Fruit fly (Drosophila melanogaster) whole organism, embryonic: Measurements from ENCODE around the gene CG46441.

ENCODE experiments used
- Atf3 ChIP-seq: fragments of 200-800 bp; sonication (Bioruptor generic); optimal IDR thresholded peaks from 3 replicates; lab custom pipeline; 2016; ENCODE audit warnings: missing biosample characterization, missing genetic modification characterization
- Atf6 ChIP-seq: fragments of 200-800 bp; sonication (Bioruptor generic); IDR thresholded peaks from 2 replicates; pipeline ENCODE4 v1.3.6; 2022; ENCODE audit warnings: missing biosample characterization, missing genetic modification characterization
- Bdp1 ChIP-seq: fragments of 200-800 bp; sonication (Bioruptor generic); optimal IDR thresholded peaks from 3 replicates; lab custom pipeline; 2016; ENCODE audit warnings: missing biosample characterization, missing genetic modification characterization
- CG10274 ChIP-seq: fragments of 200-800 bp; sonication (Bioruptor generic); optimal IDR thresholded peaks from 3 replicates; lab custom pipeline; 2017; ENCODE audit warnings: missing biosample characterization, mild to moderate bottlenecking, missing genetic modification characterization
- CG12219 ChIP-seq: fragments of 200-800 bp; sonication (Bioruptor generic); optimal IDR thresholded peaks from 3 replicates; lab custom pipeline; 2018; ENCODE audit warnings: missing biosample characterization, mild to moderate bottlenecking, missing genetic modification characterization
- CG32532 ChIP-seq: fragments of 200-800 bp; sonication (Bioruptor generic); IDR thresholded peaks from 2 replicates; pipeline ENCODE4 v1.3.6; 2022; ENCODE audit warnings: missing biosample characterization, missing genetic modification characterization
- CG4617 ChIP-seq: fragments of 200-800 bp; sonication (Bioruptor generic); optimal IDR thresholded peaks from 3 replicates; lab custom pipeline; 2016; ENCODE audit warnings: missing biosample characterization, missing genetic modification characterization, borderline replicate concordance
- CG6254 ChIP-seq: fragments of 200-800 bp; sonication (Bioruptor generic); optimal IDR thresholded peaks from 3 replicates; lab custom pipeline; 2017; ENCODE audit warnings: mild to moderate bottlenecking, missing biosample characterization, missing genetic modification reagents, missing genetic modification characterization
- CG6683 ChIP-seq: fragments of 200-800 bp; sonication (Bioruptor generic); optimal IDR thresholded peaks from 2 replicates; lab custom pipeline; 2017; ENCODE audit warnings: missing biosample characterization, mild to moderate bottlenecking, missing genetic modification characterization, missing genetic modification reagents
- CG6689 ChIP-seq: fragments of 200-800 bp; sonication (Bioruptor generic); IDR thresholded peaks from 2 replicates; pipeline ENCODE4 v1.3.6; 2022; ENCODE audit warnings: missing biosample characterization, missing genetic modification characterization
- CG9609 ChIP-seq: fragments of 200-800 bp; sonication (Bioruptor generic); optimal IDR thresholded peaks from 3 replicates; lab custom pipeline; 2016; ENCODE audit warnings: missing biosample characterization, missing genetic modification characterization
- CG9797 ChIP-seq: fragments of 200-800 bp; sonication (Bioruptor generic); optimal IDR thresholded peaks from 3 replicates; lab custom pipeline; 2018; ENCODE audit warnings: missing biosample characterization, mild to moderate bottlenecking, missing genetic modification characterization
- ERR ChIP-seq: fragments of 200-800 bp; sonication (Bioruptor generic); optimal IDR thresholded peaks from 2 replicates; lab custom pipeline; 2016; ENCODE audit warnings: missing biosample characterization, missing genetic modification characterization
- Elba2 ChIP-seq: fragments of 200-800 bp; sonication (Bioruptor generic); optimal IDR thresholded peaks from 3 replicates; lab custom pipeline; 2016; ENCODE audit warnings: missing biosample characterization, missing genetic modification characterization
- Fer2 ChIP-seq: fragments of 200-800 bp; sonication (Bioruptor generic); optimal IDR thresholded peaks from 2 replicates; lab custom pipeline; 2018; ENCODE audit warnings: missing biosample characterization, mild to moderate bottlenecking, missing genetic modification characterization, moderate library complexity
- HHEX ChIP-seq: fragments of 200-800 bp; sonication (Bioruptor generic); optimal IDR thresholded peaks from 3 replicates; lab custom pipeline; 2017; ENCODE audit warnings: missing biosample characterization, mild to moderate bottlenecking, missing genetic modification characterization, missing genetic modification reagents
- Hey ChIP-seq: fragments of 200-800 bp; sonication (Bioruptor generic); optimal IDR thresholded peaks from 3 replicates; lab custom pipeline; 2018; ENCODE audit warnings: missing biosample characterization, mild to moderate bottlenecking, missing genetic modification characterization
- Oaz ChIP-seq: fragments of 200-800 bp; sonication (Bioruptor generic); IDR thresholded peaks from 2 replicates; pipeline ENCODE4 v1.3.6; 2022; ENCODE audit warnings: missing biosample characterization, missing genetic modification characterization
- Opbp ChIP-seq: fragments of 200-800 bp; sonication (Bioruptor generic); IDR thresholded peaks from 3 replicates; pipeline ENCODE4 v1.3.6; 2022; ENCODE audit warnings: missing biosample characterization, missing genetic modification characterization; ENCODE audit not compliant: partially characterized antibody
- Pdp1 ChIP-seq, 2 experiments: fragments of 200-800 bp; sonication (Bioruptor generic); optimal IDR thresholded peaks; 3 replicates each; lab custom pipeline; 2016; ENCODE audit warnings: missing biosample characterization in 2 of 2, missing genetic modification characterization in 2 of 2, mild to moderate bottlenecking in 1 of 2, moderate library complexity in 1 of 2
- Rfx ChIP-seq: fragments of 200-800 bp; sonication (Bioruptor generic); IDR thresholded peaks from 2 replicates; pipeline ENCODE4 v1.3.6; 2022; ENCODE audit warnings: missing biosample characterization, missing genetic modification characterization
- Sry-β ChIP-seq: fragments of 200-800 bp; sonication (Bioruptor generic); optimal IDR thresholded peaks from 2 replicates; lab custom pipeline; 2018; ENCODE audit warnings: missing biosample characterization, mild to moderate bottlenecking, missing genetic modification characterization, moderate library complexity
- al ChIP-seq: fragments of 200-800 bp; sonication (Bioruptor generic); IDR thresholded peaks from 2 replicates; pipeline ENCODE4 v1.3.6; 2022; ENCODE audit warnings: missing biosample characterization, missing genetic modification characterization
- bab2 ChIP-seq: fragments of 200-800 bp; sonication (Bioruptor generic); optimal IDR thresholded peaks from 2 replicates; lab custom pipeline; 2016; ENCODE audit warnings: missing biosample characterization, missing genetic modification characterization
- bcd ChIP-seq: fragments of 200-800 bp; sonication (Bioruptor generic); optimal IDR thresholded peaks from 2 replicates; lab custom pipeline; 2017; ENCODE audit warnings: missing biosample characterization, mild to moderate bottlenecking, missing genetic modification characterization
- bsh ChIP-seq, 2 experiments: fragments of 200-800 bp; sonication (Bioruptor generic); optimal IDR thresholded peaks; 2 replicates each; lab custom pipeline; 2017 to 2018; ENCODE audit warnings: mild to moderate bottlenecking in 2 of 2, missing biosample characterization in 2 of 2, missing genetic modification characterization in 2 of 2, moderate library complexity in 1 of 2
- btn ChIP-seq: fragments of 200-800 bp; sonication (Bioruptor generic); optimal IDR thresholded peaks from 2 replicates; lab custom pipeline; 2016; ENCODE audit warnings: missing biosample characterization, missing genetic modification characterization
- chinmo ChIP-seq: fragments of 200-800 bp; sonication (Bioruptor generic); IDR thresholded peaks from 4 replicates; pipeline ENCODE4 v1.3.6; 2022; ENCODE audit warnings: missing biosample characterization, missing genetic modification characterization; ENCODE audit not compliant: partially characterized antibody
- chm ChIP-seq: fragments of 200-800 bp; sonication (Bioruptor generic); IDR thresholded peaks from 2 replicates; pipeline ENCODE4 v1.3.6; 2022; ENCODE audit warnings: missing biosample characterization, missing genetic modification characterization
- dpn ChIP-seq, 2 experiments: fragments of 200-800 bp; sonication (Bioruptor generic); optimal IDR thresholded peaks; 3 replicates each; lab custom pipeline; 2016; ENCODE audit warnings: missing biosample characterization in 2 of 2, missing genetic modification characterization in 2 of 2
- eve ChIP-seq, 2 experiments: fragments of >200 bp; optimal IDR thresholded peaks; 2 replicates each; lab custom pipeline; 2017; ENCODE audit warnings: missing biosample characterization in 2 of 2, missing genetic modification characterization in 2 of 2
- eyg ChIP-seq: fragments of 200-800 bp; sonication (Bioruptor generic); optimal IDR thresholded peaks from 3 replicates; lab custom pipeline; 2016; ENCODE audit warnings: missing biosample characterization, missing genetic modification characterization
- fd96Cb ChIP-seq: fragments of 200-800 bp; sonication (Bioruptor generic); optimal IDR thresholded peaks from 2 replicates; lab custom pipeline; 2018; ENCODE audit warnings: missing biosample characterization, mild to moderate bottlenecking, missing genetic modification characterization, moderate library complexity
- fu2 ChIP-seq: fragments of 200-800 bp; sonication (Bioruptor generic); optimal IDR thresholded peaks from 2 replicates; lab custom pipeline; 2016; ENCODE audit warnings: missing biosample characterization, missing genetic modification characterization
- gem ChIP-seq: fragments of 200-800 bp; sonication (Bioruptor generic); optimal IDR thresholded peaks from 2 replicates; lab custom pipeline; 2019; ENCODE audit warnings: missing biosample characterization, mild to moderate bottlenecking, missing genetic modification characterization, moderate library complexity
- klu ChIP-seq: fragments of 200-800 bp; sonication (Bioruptor generic); IDR thresholded peaks from 2 replicates; pipeline ENCODE4 v1.3.6; 2022; ENCODE audit warnings: missing biosample characterization, missing genetic modification characterization
- lab ChIP-seq: fragments of 200-800 bp; sonication (Bioruptor generic); optimal IDR thresholded peaks from 3 replicates; lab custom pipeline; 2017; ENCODE audit warnings: missing biosample characterization, missing genetic modification characterization, mild to moderate bottlenecking, moderate library complexity, missing genetic modification reagents
- nerfin-1 ChIP-seq: fragments of 200-800 bp; sonication (Bioruptor generic); optimal IDR thresholded peaks from 3 replicates; lab custom pipeline; 2019; ENCODE audit warnings: missing biosample characterization, mild to moderate bottlenecking, missing genetic modification characterization, moderate library complexity
- pb ChIP-seq: fragments of 200-800 bp; sonication (Bioruptor generic); optimal IDR thresholded peaks from 3 replicates; lab custom pipeline; 2016; ENCODE audit warnings: missing biosample characterization, missing genetic modification characterization
- pita ChIP-seq: fragments of 200-800 bp; sonication (Bioruptor generic); optimal IDR thresholded peaks from 2 replicates; lab custom pipeline; 2017; ENCODE audit warnings: missing biosample characterization, mild to moderate bottlenecking, missing genetic modification characterization
- sc ChIP-seq, 3 experiments: fragments of >200 bp in 2 of 3; fragments of 200-800 bp in 1 of 3; sonication (Bioruptor generic) in 1 of 3; optimal IDR thresholded peaks; 2 replicates in 2 of 3; 3 replicates in 1 of 3; lab custom pipeline; 2017; ENCODE audit warnings: mild to moderate bottlenecking in 1 of 3, missing biosample characterization in 1 of 3, missing genetic modification characterization in 1 of 3, missing genetic modification reagents in 1 of 3
- stc ChIP-seq: fragments of 200-800 bp; sonication (Bioruptor generic); IDR thresholded peaks from 2 replicates; pipeline ENCODE4 v1.3.6; 2022; ENCODE audit warnings: missing biosample characterization, missing genetic modification characterization
- tio ChIP-seq: fragments of 200-800 bp; sonication (Bioruptor generic); optimal IDR thresholded peaks from 2 replicates; lab custom pipeline; 2017; ENCODE audit warnings: missing biosample characterization, missing genetic modification characterization, inconsistent platforms
- ttk ChIP-seq: fragments of 200-800 bp; sonication (Bioruptor generic); IDR thresholded peaks from 2 replicates; pipeline ENCODE4 v2.1.2; 2022; ENCODE audit warnings: missing biosample characterization, missing genetic modification characterization
- tup ChIP-seq: fragments of 200-800 bp; sonication (Bioruptor generic); optimal IDR thresholded peaks from 2 replicates; lab custom pipeline; 2016; ENCODE audit warnings: missing biosample characterization, mild to moderate bottlenecking, missing genetic modification characterization, moderate library complexity
- zen ChIP-seq: fragments of 200-800 bp; sonication (Bioruptor generic); optimal IDR thresholded peaks from 3 replicates; lab custom pipeline; 2018; ENCODE audit warnings: missing biosample characterization, mild to moderate bottlenecking, missing genetic modification characterization, moderate library complexity

CG46441 gene

dm6 chr3R:20501910-20502309, at the start of gene CG46441:
Gene CG46441 (minus strand): TSS chr3R:20502010.
- TF ChIP-seq Elba2 (no peak), CG9609 (no peak), HHEX (GFP tag; lab: Kevin White, UChicago) (no peak), CG6683 (GFP tag; lab: Kevin White, UChicago) (no peak), Pdp1 (GFP tag; optimal IDR thresholded peaks at IDR 0.05; lab: Kevin White, UChicago) (no peak), Opbp (GFP tag; lab: Robert Waterston, UW) (no peak), dpn (GFP tag; optimal IDR thresholded peaks at IDR 0.05; lab: Kevin White, UChicago) (no peak), zen (tag; lab: Kevin White, UChicago) (no peak), btn (GFP tag; lab: Kevin White, UChicago) (no peak), lab (GFP tag; lab: Kevin White, UChicago) (no peak), CG32532 (GFP tag; lab: Robert Waterston, UW) (no peak), CG10274 (GFP tag; lab: Kevin White, UChicago) (no peak), Fer2 (tag; lab: Kevin White, UChicago) (no peak)

- TF ChIP-seq Atf3 (GFP tag; lab: Kevin White, UChicago): peak; percentile 0
- TF ChIP-seq bab2 (GFP tag; lab: Kevin White, UChicago): peak; percentile 58
- peak; percentile 24; the same call in 1 of the 2 replicates for TF ChIP-seq CG6689 (GFP tag; lab: Robert Waterston, UW)
- peak; percentile 59 for TF ChIP-seq Sry-β (GFP tag; lab: Kevin White, UChicago)
- TF ChIP-seq CG4617 (GFP tag; lab: Kevin White, UChicago): peak; percentile 65
- TF ChIP-seq Atf6: peak; percentile 72; the same call in 1 of the 2 replicates
- TF ChIP-seq fd96Cb (tag; lab: Kevin White, UChicago): no peak
- TF ChIP-seq chinmo (GFP tag; lab: Robert Waterston, UW): peak; percentile 98
- peak; percentile 32 for TF ChIP-seq pb (GFP tag; lab: Kevin White, UChicago)
- TF ChIP-seq Oaz (GFP tag; lab: Robert Waterston, UW): no peak
- peak; percentile 19 for TF ChIP-seq Bdp1 (GFP tag; lab: Kevin White, UChicago)
- peak; percentile 69 for TF ChIP-seq CG6254 (GFP tag; lab: Kevin White, UChicago)
- TF ChIP-seq eyg: peak; percentile 67
- no peak for TF ChIP-seq sc (optimal IDR thresholded peaks at IDR 0.05; lab: Kevin White, UChicago)
- peak; percentile 57 for TF ChIP-seq sc (GFP tag; optimal IDR thresholded peaks at IDR 0.05; lab: Kevin White, UChicago)
- TF ChIP-seq ERR (GFP tag; lab: Kevin White, UChicago): peak; percentile 65
- TF ChIP-seq pita (GFP tag; lab: Kevin White, UChicago): no peak
- peak; percentile 57 to 75 for TF ChIP-seq bsh (GFP tag; optimal IDR thresholded peaks at IDR 0.05; lab: Kevin White, UChicago)
- TF ChIP-seq Rfx (GFP tag; lab: Robert Waterston, UW): peak; percentile 42
- peak; percentile 83 for TF ChIP-seq CG12219 (GFP tag; lab: Kevin White, UChicago)
- TF ChIP-seq klu: no peak
- TF ChIP-seq fu2: peak; percentile 17
- TF ChIP-seq gem (tag; lab: Kevin White, UChicago): peak; percentile 57
- TF ChIP-seq chm (GFP tag; lab: Robert Waterston, UW): peak; percentile 85
- TF ChIP-seq ttk (GFP tag; lab: Robert Waterston, UW): no peak
- TF ChIP-seq nerfin-1 (tag; lab: Kevin White, UChicago): peak; percentile 75
- TF ChIP-seq stc (GFP tag; lab: Robert Waterston, UW): peak; percentile 69; the same call in 1 of the 2 replicates
- TF ChIP-seq eve (GFP tag; optimal IDR thresholded peaks at IDR 0.05; lab: Kevin White, UChicago): no peak
- TF ChIP-seq Hey (tag; lab: Kevin White, UChicago): peak; percentile 91
- TF ChIP-seq tio (GFP tag; lab: Kevin White, UChicago): no peak
- TF ChIP-seq CG9609: no peak
- peak; percentile 47 for TF ChIP-seq bcd
- peak; percentile 28 for TF ChIP-seq CG9797 (GFP tag; lab: Kevin White, UChicago)
- TF ChIP-seq tup (GFP tag; lab: Kevin White, UChicago): peak; percentile 44
- no peak for TF ChIP-seq al
Observed at dm6 chr3R:20550632-20551486, 49.0 kb upstream of the CG46441 start.
